Fruit fly (Drosophila melanogaster): ENCODE measurements around the gene Agpat3.

Gene Agpat3

dm6 chr3L:16407815-16408608, 22.3 kb upstream of the Agpat3 start:
- TF ChIP-seq kay (GFP tag; ENCODE audit: borderline replicate concordance) (no peak), cic (GFP tag; optimal IDR thresholded peaks at IDR 0.05) (no peak), Hr96 (GFP tag; optimal IDR thresholded peaks at IDR 0.05) (no peak), pad (GFP tag; optimal IDR thresholded peaks at IDR 0.05) (no peak), tj (GFP tag; optimal IDR thresholded peaks at IDR 0.05) (no peak), CG7045 (GFP tag; optimal IDR thresholded peaks at IDR 0.05) (no peak), CG7101 (tag; optimal IDR thresholded peaks at IDR 0.05) (no peak), CG5204 (GFP tag; optimal IDR thresholded peaks at IDR 0.05) (no peak), ovo (GFP tag; optimal IDR thresholded peaks at IDR 0.05) (no peak), CG12768 (GFP tag; optimal IDR thresholded peaks at IDR 0.05) (no peak), Mnt (GFP tag; optimal IDR thresholded peaks at IDR 0.05) (no peak), cnc (optimal IDR thresholded peaks at IDR 0.05) (no peak), Clk (GFP tag; optimal IDR thresholded peaks at IDR 0.05) (no peak), CG14711 (tag; optimal IDR thresholded peaks at IDR 0.05) (no peak), CG33017 (tag; optimal IDR thresholded peaks at IDR 0.05) (no peak), CG1620 (GFP tag; optimal IDR thresholded peaks at IDR 0.05) (no peak), bab1 (GFP tag; optimal IDR thresholded peaks at IDR 0.05) (no peak), toe (GFP tag; optimal IDR thresholded peaks at IDR 0.05) (no peak), Crg-1 (GFP tag; optimal IDR thresholded peaks at IDR 0.05) (no peak)

- TF ChIP-seq CG11617 (GFP tag; optimal IDR thresholded peaks at IDR 0.05) (no peak), CG33017 (tag; optimal IDR thresholded peaks at IDR 0.05) (no peak), Hr96 (GFP tag; optimal IDR thresholded peaks at IDR 0.05) (no peak), cnc (optimal IDR thresholded peaks at IDR 0.05) (no peak), toe (GFP tag; optimal IDR thresholded peaks at IDR 0.05) (no peak), bab1 (GFP tag; optimal IDR thresholded peaks at IDR 0.05) (no peak), CG7101 (tag; optimal IDR thresholded peaks at IDR 0.05) (no peak), kay (GFP tag; ENCODE audit: borderline replicate concordance) (no peak), tj (GFP tag; optimal IDR thresholded peaks at IDR 0.05) (no peak), CG12768 (GFP tag; optimal IDR thresholded peaks at IDR 0.05) (no peak), CG5204 (GFP tag; optimal IDR thresholded peaks at IDR 0.05) (no peak), Crg-1 (GFP tag; optimal IDR thresholded peaks at IDR 0.05) (no peak)
These were observed 16.5 kb upstream of the Agpat3 start for dm6 chr3L:16402253-16402652.

dm6 chr3L:16400175-16400574, 14.4 kb upstream of the Agpat3 start, which contains the start of gene CG44836:
TSS of gene CG44836 (minus strand) at chr3L:16400275.
- TF ChIP-seq kay (GFP tag; ENCODE audit: borderline replicate concordance) (peak; percentile 20), Hr96 (GFP tag; optimal IDR thresholded peaks at IDR 0.05) (no peak)

dm6 chr3L:16394506-16394905, 8.7 kb upstream of the Agpat3 start, which contains the start of gene Gagr:
TSS of gene Gagr (plus strand) at chr3L:16394586.
- TF ChIP-seq tj (GFP tag; optimal IDR thresholded peaks at IDR 0.05) (no peak), Crg-1 (GFP tag; optimal IDR thresholded peaks at IDR 0.05) (no peak), Mnt (GFP tag; optimal IDR thresholded peaks at IDR 0.05) (no peak), kay (GFP tag; ENCODE audit: borderline replicate concordance) (no peak), Clk (GFP tag; optimal IDR thresholded peaks at IDR 0.05) (no peak), CG14711 (tag; optimal IDR thresholded peaks at IDR 0.05) (no peak), Hr96 (GFP tag; optimal IDR thresholded peaks at IDR 0.05) (no peak), cnc (optimal IDR thresholded peaks at IDR 0.05) (no peak), cic (GFP tag; optimal IDR thresholded peaks at IDR 0.05) (no peak), CG7101 (tag; optimal IDR thresholded peaks at IDR 0.05) (no peak), CG7045 (GFP tag; optimal IDR thresholded peaks at IDR 0.05) (no peak), ovo (GFP tag; optimal IDR thresholded peaks at IDR 0.05) (no peak), CG12768 (GFP tag; optimal IDR thresholded peaks at IDR 0.05) (no peak), CG5204 (GFP tag; optimal IDR thresholded peaks at IDR 0.05) (no peak), CG1620 (GFP tag; optimal IDR thresholded peaks at IDR 0.05) (no peak)

dm6 chr3L:16393700-16394099, 7.9 kb upstream of the Agpat3 start:
- no peak for TF ChIP-seq Crg-1 (GFP tag; optimal IDR thresholded peaks at IDR 0.05)
- TF ChIP-seq kay (GFP tag; ENCODE audit: borderline replicate concordance) = peak; percentile 53

dm6 chr3L:16392874-16393273, 7.1 kb upstream of the Agpat3 start:
- no peak for TF ChIP-seq toe (GFP tag; optimal IDR thresholded peaks at IDR 0.05)
- TF ChIP-seq CG11617 (GFP tag; optimal IDR thresholded peaks at IDR 0.05) = no peak
- TF ChIP-seq CG14711 (tag; optimal IDR thresholded peaks at IDR 0.05) = no peak
- TF ChIP-seq pad (GFP tag; optimal IDR thresholded peaks at IDR 0.05) = no peak
- no peak for TF ChIP-seq CG1620 (GFP tag; optimal IDR thresholded peaks at IDR 0.05)
- TF ChIP-seq CG7101 (tag; optimal IDR thresholded peaks at IDR 0.05) = no peak
- no peak for TF ChIP-seq Hr96 (GFP tag; optimal IDR thresholded peaks at IDR 0.05)
- TF ChIP-seq CG5204 (GFP tag; optimal IDR thresholded peaks at IDR 0.05) = no peak
- TF ChIP-seq CG33017 (tag; optimal IDR thresholded peaks at IDR 0.05) = no peak
- no peak for TF ChIP-seq ovo (GFP tag; optimal IDR thresholded peaks at IDR 0.05)
- TF ChIP-seq Mnt (GFP tag; optimal IDR thresholded peaks at IDR 0.05) = no peak
- no peak for TF ChIP-seq cnc (optimal IDR thresholded peaks at IDR 0.05)
- TF ChIP-seq CG12768 (GFP tag; optimal IDR thresholded peaks at IDR 0.05) = no peak
- no peak for TF ChIP-seq tj (GFP tag; optimal IDR thresholded peaks at IDR 0.05)
- no peak for TF ChIP-seq Crg-1 (GFP tag; optimal IDR thresholded peaks at IDR 0.05)
- TF ChIP-seq CG7045 (GFP tag; optimal IDR thresholded peaks at IDR 0.05) = no peak
- TF ChIP-seq Clk (GFP tag; optimal IDR thresholded peaks at IDR 0.05) = no peak

Measured in whole organism, adult.